Worm (Caenorhabditis elegans) whole organism, late embryonic: ENCODE data around the gene AC3.5.

Experiments used
- C38D4.7 ChIP-seq: fragments of 200-800 bp; sonication (Bioruptor generic); optimal IDR thresholded peaks from 2 replicates; lab custom pipeline; 2018; ENCODE audit warnings: mild to moderate bottlenecking, missing genetic modification characterization, moderate library complexity, missing compliant biosample characterization
- K09A11.1 ChIP-seq: sonication (generic microtip); optimal IDR thresholded peaks from 2 replicates; lab custom pipeline; 2017; ENCODE audit warnings: antibody characterized with exemption, mild to moderate bottlenecking, missing genetic modification characterization, missing compliant biosample characterization; ENCODE audit not compliant: insufficient read depth
- T23F11.4 ChIP-seq: fragments of 200-800 bp; sonication (Bioruptor generic); optimal IDR thresholded peaks from 2 replicates; lab custom pipeline; 2018; ENCODE audit warnings: mild to moderate bottlenecking, missing genetic modification characterization, missing compliant biosample characterization
- Y22D7AL.16 ChIP-seq: sonication (generic microtip); optimal IDR thresholded peaks from 2 replicates; lab custom pipeline; 2016; ENCODE audit warnings: missing genetic modification characterization, missing compliant biosample characterization
- ahr-1 ChIP-seq: sonication (generic microtip); optimal IDR thresholded peaks from 2 replicates; lab custom pipeline; 2016; ENCODE audit warnings: missing genetic modification characterization, missing compliant biosample characterization
- ama-1 ChIP-seq: fragments of 150-350 bp; optimal IDR thresholded peaks from 2 replicates; lab custom pipeline; 2014
- ceh-18 ChIP-seq: sonication (generic microtip); optimal IDR thresholded peaks from 2 replicates; lab custom pipeline; 2016; ENCODE audit warnings: missing genetic modification characterization, missing compliant biosample characterization
- ceh-19 ChIP-seq: fragments of 200-800 bp; sonication (Bioruptor generic); optimal IDR thresholded peaks from 2 replicates; lab custom pipeline; 2018; ENCODE audit warnings: mild to moderate bottlenecking, missing genetic modification characterization, missing compliant biosample characterization
- ceh-2 ChIP-seq: sonication (generic microtip); optimal IDR thresholded peaks from 2 replicates; lab custom pipeline; 2016; ENCODE audit warnings: missing genotype, missing genetic modification characterization, missing compliant biosample characterization
- ceh-24 ChIP-seq: sonication (generic microtip); optimal IDR thresholded peaks from 2 replicates; lab custom pipeline; 2016; ENCODE audit warnings: mild to moderate bottlenecking, missing genetic modification characterization, missing compliant biosample characterization
- ceh-30 ChIP-seq: fragments of 150-350 bp; optimal IDR thresholded peaks from 2 replicates; lab custom pipeline; 2014; ENCODE audit warnings: missing biosample characterization, missing genetic modification characterization
- ceh-31 ChIP-seq: sonication (generic microtip); optimal IDR thresholded peaks from 2 replicates; lab custom pipeline; 2016; ENCODE audit warnings: missing genetic modification characterization, missing compliant biosample characterization
- ceh-34 ChIP-seq: sonication (generic microtip); optimal IDR thresholded peaks from 2 replicates; lab custom pipeline; 2016; ENCODE audit warnings: mild to moderate bottlenecking, missing genetic modification characterization, missing compliant biosample characterization
- ceh-6 ChIP-seq: fragments of 200-800 bp; sonication (Bioruptor generic); optimal IDR thresholded peaks from 2 replicates; lab custom pipeline; 2018; ENCODE audit warnings: mild to moderate bottlenecking, missing genetic modification characterization, missing compliant biosample characterization
- ceh-9 ChIP-seq: sonication (generic microtip); optimal IDR thresholded peaks from 2 replicates; lab custom pipeline; 2016; ENCODE audit warnings: mild to moderate bottlenecking, missing genetic modification characterization, inconsistent platforms, missing compliant biosample characterization
- che-1 ChIP-seq: sonication (generic microtip); optimal IDR thresholded peaks from 2 replicates; lab custom pipeline; 2016; ENCODE audit warnings: mild to moderate bottlenecking, missing genetic modification characterization, missing compliant biosample characterization
- dmd-4 ChIP-seq: sonication (generic microtip); optimal IDR thresholded peaks from 2 replicates; lab custom pipeline; 2016; ENCODE audit warnings: borderline replicate concordance, missing genetic modification characterization, missing compliant biosample characterization
- dve-1 ChIP-seq: sonication (generic microtip); optimal IDR thresholded peaks from 2 replicates; lab custom pipeline; 2017; ENCODE audit warnings: antibody characterized with exemption, mild to moderate bottlenecking, missing genetic modification characterization, missing compliant biosample characterization
- elt-2 ChIP-seq: sonication (generic microtip); optimal IDR thresholded peaks from 2 replicates; lab custom pipeline; 2016; ENCODE audit warnings: missing genetic modification reagents, missing genetic modification characterization, missing compliant biosample characterization
- elt-4 ChIP-seq: sonication (generic microtip); optimal IDR thresholded peaks from 2 replicates; lab custom pipeline; 2016; ENCODE audit warnings: missing genetic modification characterization, missing compliant biosample characterization
- ets-4 ChIP-seq: sonication (generic microtip); optimal IDR thresholded peaks from 2 replicates; lab custom pipeline; 2016; ENCODE audit warnings: missing genetic modification characterization, missing compliant biosample characterization
- eyg-1 ChIP-seq: sonication (generic microtip); optimal IDR thresholded peaks from 2 replicates; lab custom pipeline; 2016; ENCODE audit warnings: missing genotype, missing genetic modification characterization, missing compliant biosample characterization
- fkh-6 ChIP-seq: sonication (generic microtip); optimal IDR thresholded peaks from 2 replicates; lab custom pipeline; 2016; ENCODE audit warnings: missing genetic modification characterization, missing compliant biosample characterization
- hlh-15 ChIP-seq: sonication (generic microtip); optimal IDR thresholded peaks from 2 replicates; lab custom pipeline; 2016; ENCODE audit warnings: missing genetic modification characterization, missing compliant biosample characterization
- hlh-30 ChIP-seq: sonication (generic microtip); optimal IDR thresholded peaks from 2 replicates; lab custom pipeline; 2017; ENCODE audit warnings: antibody characterized with exemption, missing genetic modification characterization, missing compliant biosample characterization; ENCODE audit not compliant: insufficient read depth
- lin-11 ChIP-seq: fragments of 200-800 bp; sonication (Bioruptor generic); optimal IDR thresholded peaks from 2 replicates; lab custom pipeline; 2018; ENCODE audit warnings: mild to moderate bottlenecking, missing genetic modification characterization, missing compliant biosample characterization
- madf-2 ChIP-seq: sonication (generic microtip); optimal IDR thresholded peaks from 2 replicates; lab custom pipeline; 2017; ENCODE audit warnings: missing genetic modification characterization, missing compliant biosample characterization
- mec-3 ChIP-seq: sonication (generic microtip); optimal IDR thresholded peaks from 2 replicates; lab custom pipeline; 2016; ENCODE audit warnings: borderline replicate concordance, missing genetic modification characterization, missing compliant biosample characterization
- nfya-1 ChIP-seq: sonication (generic microtip); optimal IDR thresholded peaks from 2 replicates; lab custom pipeline; 2017; ENCODE audit warnings: missing genetic modification characterization, mild to moderate bottlenecking, missing compliant biosample characterization, antibody characterized with exemption, moderate library complexity
- nhr-11 ChIP-seq: fragments of 150-350 bp; optimal IDR thresholded peaks from 2 replicates; lab custom pipeline; 2014; ENCODE audit warnings: missing biosample characterization, missing genetic modification characterization
- nhr-232 ChIP-seq: sonication (generic microtip); optimal IDR thresholded peaks from 2 replicates; lab custom pipeline; 2016; ENCODE audit warnings: missing genetic modification characterization, missing compliant biosample characterization
- npax-4 ChIP-seq: sonication (generic microtip); optimal IDR thresholded peaks from 2 replicates; lab custom pipeline; 2016; ENCODE audit warnings: missing genetic modification characterization, missing compliant biosample characterization
- odd-2 ChIP-seq: sonication (generic microtip); optimal IDR thresholded peaks from 2 replicates; lab custom pipeline; 2017; ENCODE audit warnings: antibody characterized with exemption, mild to moderate bottlenecking, missing genetic modification characterization, missing compliant biosample characterization
- pag-3 ChIP-seq: sonication (generic microtip); optimal IDR thresholded peaks from 2 replicates; lab custom pipeline; 2016; ENCODE audit warnings: missing compliant biosample characterization, missing genetic modification characterization, borderline replicate concordance
- pax-1 ChIP-seq: fragments of 150-350 bp; optimal IDR thresholded peaks from 2 replicates; lab custom pipeline; 2014; ENCODE audit warnings: missing biosample characterization, missing genetic modification characterization
- pqm-1 ChIP-seq: sonication (generic microtip); optimal IDR thresholded peaks from 2 replicates; lab custom pipeline; 2016; ENCODE audit warnings: missing genetic modification characterization, missing compliant biosample characterization
- ref-2 ChIP-seq: sonication (generic microtip); optimal IDR thresholded peaks from 2 replicates; lab custom pipeline; 2016; ENCODE audit warnings: missing genetic modification characterization, missing compliant biosample characterization
- rnt-1 ChIP-seq: sonication (generic microtip); optimal IDR thresholded peaks from 2 replicates; lab custom pipeline; 2016; ENCODE audit warnings: missing genetic modification characterization, missing compliant biosample characterization
- sox-2 ChIP-seq: fragments of 200-800 bp; sonication (Bioruptor generic); IDR thresholded peaks from 2 replicates; pipeline ENCODE4 v1.3.6; 2022; ENCODE audit warnings: missing genetic modification reagents, missing genetic modification characterization, missing compliant biosample characterization
- sox-4 ChIP-seq: sonication (generic microtip); optimal IDR thresholded peaks from 2 replicates; lab custom pipeline; 2017; ENCODE audit warnings: mild to moderate bottlenecking, missing genetic modification characterization, inconsistent platforms, missing compliant biosample characterization
- syd-9 ChIP-seq: sonication (generic microtip); optimal IDR thresholded peaks from 2 replicates; lab custom pipeline; 2016; ENCODE audit warnings: mild to moderate bottlenecking, missing genetic modification characterization, moderate library complexity, missing compliant biosample characterization
- tbx-7 ChIP-seq: sonication (generic microtip); optimal IDR thresholded peaks from 2 replicates; lab custom pipeline; 2016; ENCODE audit warnings: missing genotype, missing genetic modification characterization, missing compliant biosample characterization
- unc-42 ChIP-seq: sonication (generic microtip); optimal IDR thresholded peaks from 2 replicates; lab custom pipeline; 2016; ENCODE audit warnings: missing genotype, missing genetic modification characterization, missing compliant biosample characterization
- zip-5 ChIP-seq: sonication (generic microtip); optimal IDR thresholded peaks from 2 replicates; lab custom pipeline; 2016; ENCODE audit warnings: missing genetic modification characterization, missing compliant biosample characterization

Gene AC3.5

DNA sequence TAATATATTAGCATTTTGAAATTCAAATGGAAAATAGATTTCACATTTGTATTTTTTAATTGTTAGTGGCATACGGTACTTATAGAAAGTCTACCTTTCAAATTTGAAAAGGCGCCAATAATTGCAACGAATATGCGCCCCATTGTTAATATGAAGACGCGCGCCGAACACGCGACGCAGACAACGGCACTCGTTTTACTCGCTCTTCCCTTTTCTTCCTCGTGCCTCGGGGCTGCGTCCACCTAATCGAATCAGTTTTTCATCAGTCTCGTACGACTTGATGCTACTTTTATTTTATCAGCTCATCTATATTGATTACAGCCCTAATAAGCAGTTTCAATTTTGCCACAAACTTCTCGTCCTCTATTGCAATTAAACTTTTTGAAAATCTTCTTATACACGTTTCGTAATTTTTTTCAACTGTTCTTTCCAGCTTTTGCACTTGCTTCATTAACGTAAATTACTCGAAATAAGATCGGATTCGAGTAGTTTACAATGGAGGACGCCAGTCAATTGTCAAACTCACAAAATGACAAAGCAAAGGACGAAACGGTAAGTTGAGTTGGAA, 26.4 kb upstream of the AC3.5 start, which contains the start of gene cash-1 (continued):
- TF ChIP-seq pag-3 (tag; lab: Kevin White, UChicago): no peak
- TF ChIP-seq nhr-232 (tag; lab: Kevin White, UChicago): no peak
- no peak for TF ChIP-seq lin-11 (tag; lab: Kevin White, UChicago)
- TF ChIP-seq odd-2 (tag; lab: Kevin White, UChicago): no peak
- TF ChIP-seq ref-2 (tag; lab: Kevin White, UChicago): no peak
- no peak for TF ChIP-seq ets-4 (tag; lab: Kevin White, UChicago)
- TF ChIP-seq hlh-15 (tag; lab: Kevin White, UChicago): no peak
- TF ChIP-seq nfya-1 (tag; lab: Kevin White, UChicago): peak; percentile 39
- no peak for TF ChIP-seq eyg-1
- no peak for TF ChIP-seq ceh-9 (tag; lab: Kevin White, UChicago)
- TF ChIP-seq tbx-7 (tag; lab: Kevin White, UChicago): no peak
- no peak for TF ChIP-seq syd-9 (tag; lab: Kevin White, UChicago)
- no peak for TF ChIP-seq madf-2 (tag; lab: Kevin White, UChicago)
- no peak for TF ChIP-seq ceh-30 (tag; lab: Kevin White, UChicago)
- TF ChIP-seq ceh-6 (GFP tag; lab: Kevin White, UChicago): no peak
- peak; percentile 94 for TF ChIP-seq unc-42
- TF ChIP-seq T23F11.4: no peak
- TF ChIP-seq ceh-34 (tag; lab: Kevin White, UChicago): peak; percentile 10
- no peak for TF ChIP-seq pqm-1 (tag; lab: Kevin White, UChicago)
- peak; percentile 25 for TF ChIP-seq ceh-2 (tag; lab: Kevin White, UChicago)
- TF ChIP-seq C38D4.7 (GFP tag; lab: Kevin White, UChicago): no peak
- no peak for TF ChIP-seq dmd-4
- TF ChIP-seq sox-4: no peak
- no peak for TF ChIP-seq nhr-11 (tag; lab: Kevin White, UChicago)
- TF ChIP-seq dve-1 (tag; lab: Kevin White, UChicago): no peak
- no peak for TF ChIP-seq ceh-24
- no peak for TF ChIP-seq che-1 (tag; lab: Kevin White, UChicago)
- TF ChIP-seq ceh-19: no peak
- no peak for TF ChIP-seq K09A11.1
- TF ChIP-seq elt-4 (tag; lab: Kevin White, UChicago): no peak
- TF ChIP-seq rnt-1: no peak
- no peak for TF ChIP-seq npax-4 (tag; lab: Kevin White, UChicago)
- TF ChIP-seq elt-2: peak; percentile 15
- TF ChIP-seq ceh-31: peak; percentile 76
- no peak for TF ChIP-seq pax-1 (tag; lab: Kevin White, UChicago)
- TF ChIP-seq ahr-1 (tag; lab: Kevin White, UChicago): no peak
- no peak for TF ChIP-seq fkh-6 (tag; lab: Kevin White, UChicago)
- TF ChIP-seq ceh-18 (tag; lab: Kevin White, UChicago): peak; percentile 23
- TF ChIP-seq Y22D7AL.16 (tag; lab: Kevin White, UChicago): no peak
- peak; percentile 66 for TF ChIP-seq hlh-30 (tag; lab: Kevin White, UChicago)
- TF ChIP-seq sox-2 (GFP tag; lab: Robert Waterston, UW): no peak
- no peak for TF ChIP-seq mec-3 (tag; lab: Kevin White, UChicago)
- TF ChIP-seq ama-1 (lab: Kevin White, UChicago): no peak
- TF ChIP-seq zip-5 (tag; lab: Kevin White, UChicago): no peak
